Worm (Caenorhabditis elegans) whole organism, early embryonic: ENCODE data around the gene T18D3.9.

Experiments used
- B0310.2 ChIP-seq: sonication (generic microtip); optimal IDR thresholded peaks from 2 replicates; lab custom pipeline; 2016; ENCODE audit warnings: mild to moderate bottlenecking, missing genetic modification characterization, missing compliant biosample characterization
- F13C5.2 ChIP-seq: sonication (generic microtip); optimal IDR thresholded peaks from 2 replicates; lab custom pipeline; 2017; ENCODE audit warnings: mild to moderate bottlenecking, missing genetic modification characterization, inconsistent platforms, missing compliant biosample characterization
- aly-1 ChIP-seq: sonication (generic microtip); optimal IDR thresholded peaks from 2 replicates; lab custom pipeline; 2016; ENCODE audit warnings: missing genetic modification characterization, missing compliant biosample characterization
- ama-1 ChIP-seq: fragments of 150-350 bp; optimal IDR thresholded peaks from 2 replicates; lab custom pipeline; 2014
- ceh-13 ChIP-seq: fragments of 200-800 bp; sonication (Bioruptor generic); optimal IDR thresholded peaks from 2 replicates; lab custom pipeline; 2018; ENCODE audit warnings: mild to moderate bottlenecking, missing genetic modification characterization, missing compliant biosample characterization
- ceh-36 ChIP-seq: sonication (generic microtip); optimal IDR thresholded peaks from 2 replicates; lab custom pipeline; 2016; ENCODE audit warnings: missing genetic modification characterization, inconsistent platforms, missing compliant biosample characterization
- ets-7 ChIP-seq: sonication (generic microtip); optimal IDR thresholded peaks from 2 replicates; lab custom pipeline; 2016; ENCODE audit warnings: missing genotype, missing genetic modification characterization, missing compliant biosample characterization
- flt-1 ChIP-seq: fragments of 200-800 bp; sonication (Bioruptor generic); IDR thresholded peaks from 2 replicates; pipeline ENCODE4 v1.3.6; 2022; ENCODE audit warnings: missing genetic modification characterization, missing compliant biosample characterization
- hmbx-1 ChIP-seq: sonication (generic microtip); optimal IDR thresholded peaks from 2 replicates; lab custom pipeline; 2016; ENCODE audit warnings: mild to moderate bottlenecking, missing genetic modification characterization, missing compliant biosample characterization
- hmg-4 ChIP-seq: fragments of 200-800 bp; sonication (Bioruptor generic); optimal IDR thresholded peaks from 2 replicates; lab custom pipeline; 2018; ENCODE audit warnings: mild to moderate bottlenecking, missing genetic modification characterization, missing compliant biosample characterization
- hnd-1 ChIP-seq: sonication (generic microtip); optimal IDR thresholded peaks from 2 replicates; lab custom pipeline; 2016; ENCODE audit warnings: missing genetic modification characterization, missing compliant biosample characterization
- pes-1 ChIP-seq: fragments of 200-800 bp; sonication (Bioruptor generic); IDR thresholded peaks from 2 replicates; pipeline ENCODE4 v1.3.6; 2022; ENCODE audit warnings: missing genetic modification reagents, missing genetic modification characterization, missing compliant biosample characterization
- scrt-1 ChIP-seq: fragments of 200-800 bp; sonication (Bioruptor generic); IDR thresholded peaks from 2 replicates; pipeline ENCODE4 v1.3.6; 2022; ENCODE audit warnings: missing genetic modification characterization, missing compliant biosample characterization
- sea-1 ChIP-seq: fragments of 200-800 bp; sonication (Bioruptor generic); conservative IDR thresholded peaks from 2 replicates; pipeline ENCODE4 v1.3.6; 2022; ENCODE audit warnings: missing genetic modification characterization, missing compliant biosample characterization
- tbx-11 ChIP-seq: fragments of 200-800 bp; sonication (Bioruptor generic); IDR thresholded peaks from 2 replicates; pipeline ENCODE4 v1.3.6; 2022; ENCODE audit warnings: missing genetic modification characterization, missing compliant biosample characterization
- tbx-37 ChIP-seq: fragments of 200-800 bp; sonication (Bioruptor generic); conservative IDR thresholded peaks from 2 replicates; pipeline ENCODE4 v1.3.6; 2022; ENCODE audit warnings: missing genetic modification reagents, missing genetic modification characterization, missing compliant biosample characterization
- tra-4 ChIP-seq: sonication (generic microtip); optimal IDR thresholded peaks from 2 replicates; lab custom pipeline; 2017; ENCODE audit warnings: missing genetic modification characterization, missing compliant biosample characterization

T18D3.9 gene

ce11 chrX:12454290-12454795 lies at the start of gene T18D3.9, which contains the start of gene T18D3.1:
TSS of gene T18D3.9 (minus strand) at chrX:12454457.
TSS of gene T18D3.1 (plus strand) at chrX:12454745.
- TF ChIP-seq hmg-4 (GFP tag; lab: Kevin White, UChicago) = no peak
- no peak for TF ChIP-seq ceh-13 (GFP tag; lab: Kevin White, UChicago)
- no peak for TF ChIP-seq hmbx-1 (tag; lab: Kevin White, UChicago)
- TF ChIP-seq B0310.2 = no peak

DNA sequence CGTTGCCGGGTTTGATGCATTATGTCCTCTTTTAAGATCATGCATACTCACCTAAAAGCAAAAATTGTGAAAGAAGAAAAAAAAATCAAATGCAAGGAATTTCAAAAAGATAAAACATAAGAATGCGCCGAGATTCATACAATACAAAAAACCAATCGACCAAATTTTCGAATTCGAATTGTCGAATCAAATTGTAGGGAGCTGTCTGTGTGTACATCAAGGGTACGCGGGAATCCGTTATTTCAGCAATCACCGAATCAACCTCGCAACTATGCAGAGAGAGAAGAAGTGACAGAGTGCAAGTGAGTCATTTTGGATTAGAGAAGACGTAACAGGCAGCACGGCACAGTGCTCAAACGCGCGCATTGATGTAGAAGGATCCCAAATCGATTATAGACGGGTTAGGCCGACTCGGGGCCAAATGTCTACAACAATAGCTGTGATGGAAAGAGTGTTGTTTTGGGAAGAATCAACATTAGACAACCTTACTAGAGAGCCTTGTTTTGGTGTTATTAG lies 49.1 kb upstream of the T18D3.9 start, which contains the start of gene sdz-19:
Gene sdz-19 (minus strand): TSS at position 51 of the 516 bp plus-strand sequence.
- TF ChIP-seq tra-4 (tag; lab: Kevin White, UChicago) = peak; percentile 0
- no peak for TF ChIP-seq pes-1
- TF ChIP-seq ama-1 (lab: Kevin White, UChicago) = peak; percentile 59

DNA sequence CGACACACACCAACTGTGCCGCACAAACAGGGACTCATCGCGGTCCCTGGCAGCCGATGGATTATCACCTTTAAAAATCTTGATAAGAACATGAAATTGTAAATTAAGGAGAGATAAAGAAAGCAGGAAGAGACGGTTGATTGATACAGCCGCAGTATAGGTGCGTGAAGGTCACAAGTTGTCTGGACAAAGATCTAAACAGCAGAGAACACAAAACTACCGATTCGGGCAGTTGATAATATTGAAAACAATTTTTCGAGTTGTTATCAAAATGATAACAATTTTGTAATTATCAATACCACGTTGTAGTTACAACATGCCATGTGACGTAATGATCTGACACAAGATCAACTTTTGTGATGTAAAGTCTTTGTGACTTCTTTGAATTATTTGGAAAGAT lies 46.5 kb upstream of the T18D3.9 start:
- TF ChIP-seq hnd-1 = no peak
- TF ChIP-seq B0310.2 = no peak
- TF ChIP-seq ceh-36 (tag; lab: Kevin White, UChicago) = no peak
- TF ChIP-seq ets-7 (tag; lab: Kevin White, UChicago) = no peak
- no peak for TF ChIP-seq ama-1 (lab: Kevin White, UChicago)
- TF ChIP-seq F13C5.2 (tag; lab: Kevin White, UChicago) = no peak
- TF ChIP-seq scrt-1 (GFP tag; lab: Robert Waterston, UW) = no peak
- no peak for TF ChIP-seq sea-1 (GFP tag; lab: Robert Waterston, UW)
- no peak for TF ChIP-seq aly-1
- no peak for TF ChIP-seq hmg-4 (GFP tag; lab: Kevin White, UChicago)
- no peak for TF ChIP-seq tbx-37 (GFP tag; lab: Robert Waterston, UW)

- no peak for TF ChIP-seq ama-1 (lab: Kevin White, UChicago)
- no peak for TF ChIP-seq ets-7 (tag; lab: Kevin White, UChicago)
- TF ChIP-seq scrt-1 (GFP tag; lab: Robert Waterston, UW) = no peak
- TF ChIP-seq B0310.2 = no peak
- TF ChIP-seq tbx-37 (GFP tag; lab: Robert Waterston, UW) = no peak
- no peak for TF ChIP-seq F13C5.2 (tag; lab: Kevin White, UChicago)
- TF ChIP-seq aly-1 = no peak
- no peak for TF ChIP-seq sea-1 (GFP tag; lab: Robert Waterston, UW)
- no peak for TF ChIP-seq pes-1
- no peak for TF ChIP-seq hnd-1
- TF ChIP-seq ceh-13 (GFP tag; lab: Kevin White, UChicago) = no peak
- TF ChIP-seq hmbx-1 (tag; lab: Kevin White, UChicago) = no peak
- TF ChIP-seq hmg-4 (GFP tag; lab: Kevin White, UChicago) = no peak
- TF ChIP-seq tra-4 (tag; lab: Kevin White, UChicago) = no peak
- TF ChIP-seq tbx-11 (GFP tag; lab: Robert Waterston, UW) = no peak
- no peak for TF ChIP-seq flt-1 (GFP tag; lab: Robert Waterston, UW)
- no peak for TF ChIP-seq ceh-36 (tag; lab: Kevin White, UChicago)
Observed at ce11 chrX:12492467-12492866, 38.2 kb upstream of the T18D3.9 start, which contains the start of gene lips-1. TSS of gene lips-1 (plus strand) at chrX:12492767.

- TF ChIP-seq hmg-4 (GFP tag; lab: Kevin White, UChicago) (no peak), tra-4 (tag; lab: Kevin White, UChicago) (no peak), ceh-13 (GFP tag; lab: Kevin White, UChicago) (no peak), flt-1 (GFP tag; lab: Robert Waterston, UW) (no peak)
Observed at ce11 chrX:12491138-12491537, 36.9 kb upstream of the T18D3.9 start.

- TF ChIP-seq ceh-13 (GFP tag; lab: Kevin White, UChicago) (no peak), hnd-1 (no peak), ceh-36 (tag; lab: Kevin White, UChicago) (no peak), F13C5.2 (tag; lab: Kevin White, UChicago) (no peak), B0310.2 (no peak), tbx-11 (GFP tag; lab: Robert Waterston, UW) (no peak)
Observed at ce11 chrX:12484749-12485148, 30.5 kb upstream of the T18D3.9 start, which contains the start of gene tbc-13. TSS of gene tbc-13 (plus strand) at chrX:12485049.

DNA sequence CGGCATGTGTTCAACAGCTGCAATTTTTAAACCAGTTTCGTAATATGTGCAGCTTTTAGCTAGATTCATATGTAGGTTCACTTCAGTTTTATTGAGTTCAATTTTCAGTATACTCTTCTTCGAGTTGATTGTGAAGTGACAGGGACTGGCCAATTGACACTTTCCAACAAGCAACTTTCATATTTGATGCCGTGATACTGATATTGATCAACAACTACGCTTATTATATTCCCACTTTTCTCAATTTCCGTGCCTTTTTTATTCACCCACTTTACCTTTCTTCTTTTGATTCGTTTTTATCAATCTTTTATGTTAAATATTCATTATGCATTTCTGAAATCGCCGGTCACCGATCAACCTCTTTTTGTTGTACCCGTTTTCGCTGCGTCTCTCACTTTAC lies 29.8 kb upstream of the T18D3.9 start:
- no peak for TF ChIP-seq hmg-4 (GFP tag; lab: Kevin White, UChicago)
- TF ChIP-seq hmbx-1 (tag; lab: Kevin White, UChicago) = no peak
- TF ChIP-seq ama-1 (lab: Kevin White, UChicago) = no peak
- no peak for TF ChIP-seq ets-7 (tag; lab: Kevin White, UChicago)
- TF ChIP-seq scrt-1 (GFP tag; lab: Robert Waterston, UW) = no peak
- no peak for TF ChIP-seq sea-1 (GFP tag; lab: Robert Waterston, UW)

DNA sequence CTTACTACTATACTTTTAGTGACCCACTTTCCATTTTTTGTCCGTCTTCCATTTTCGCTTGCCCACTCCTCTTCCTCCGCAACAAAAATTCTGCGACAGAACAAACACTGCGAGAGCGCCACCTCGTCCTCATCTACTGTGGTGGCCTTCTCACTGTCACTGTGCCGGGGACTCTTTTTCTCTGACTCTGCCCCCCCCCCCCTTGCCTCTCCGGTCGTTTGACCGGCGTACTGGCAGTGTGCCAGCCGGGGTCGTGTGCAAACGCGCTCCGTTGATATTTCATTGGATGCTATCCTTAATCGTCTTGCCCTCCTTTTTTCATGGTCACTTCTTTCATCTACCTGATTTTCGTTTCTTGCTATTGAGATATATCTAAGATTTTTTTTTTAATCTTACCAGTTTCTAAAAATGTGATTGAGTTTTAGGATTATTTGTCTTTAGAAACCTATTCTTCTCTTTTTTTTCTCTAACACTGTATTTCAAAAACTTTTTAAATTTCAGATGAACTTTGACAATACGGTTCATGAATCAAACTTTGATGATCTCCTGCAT lies 26.3 kb upstream of the T18D3.9 start, which contains the start of gene atf-6:
Gene atf-6 (plus strand): TSS at position 502 of the 552 bp plus-strand sequence.
- peak; percentile 74 for TF ChIP-seq F13C5.2 (tag; lab: Kevin White, UChicago)
- 0 out of 2 replicates have a peak, but pooled peaks have one; percentile 45 for TF ChIP-seq pes-1
- TF ChIP-seq tbx-37 (GFP tag; lab: Robert Waterston, UW) = 0 out of 2 replicates have a peak, but pooled peaks have one; percentile 21
- peak; percentile 28 for TF ChIP-seq ets-7 (tag; lab: Kevin White, UChicago)
- TF ChIP-seq ama-1 (lab: Kevin White, UChicago) = no peak
- 0 out of 2 replicates have a peak, but pooled peaks have one; percentile 31 for TF ChIP-seq tbx-11 (GFP tag; lab: Robert Waterston, UW)
- peak; percentile 90 for TF ChIP-seq hmg-4 (GFP tag; lab: Kevin White, UChicago)
- TF ChIP-seq ceh-36 (tag; lab: Kevin White, UChicago) = no peak
- peak; percentile 2 for TF ChIP-seq aly-1
- TF ChIP-seq hnd-1 = peak; percentile 10
